Fruit fly (Drosophila melanogaster) S2 (cell line): ENCODE results near the gene Sbf.

Experiments used
- CG8478 ChIP-seq: fragments of >200 bp; optimal IDR thresholded peaks from 2 replicates; lab custom pipeline; 2018
- CTCF ChIP-seq, 2 experiments: fragments of >200 bp; optimal IDR thresholded peaks; 2 replicates each; lab custom pipeline; 2018

Gene Sbf

dm6 chr3R:11770733-11771132 is 26.0 kb downstream of the Sbf start:
- no peak for TF ChIP-seq CG8478 (lab: Kevin White, UChicago)

dm6 chr3R:11764279-11764880 is 32.4 kb downstream of the Sbf start, which contains the start of gene Lk6:
Gene Lk6, minus strand, starts transcription at chr3R:11764457.
- TF ChIP-seq CG8478 (lab: Kevin White, UChicago) = no peak
- TF ChIP-seq CTCF (optimal IDR thresholded peaks at IDR 0.05; lab: Kevin White, UChicago) = peak; percentile 85 to 90

- TF ChIP-seq CG8478 (lab: Kevin White, UChicago) (no peak), CTCF (optimal IDR thresholded peaks at IDR 0.05; lab: Kevin White, UChicago) (no peak)
These were observed 33.1 kb downstream of the Sbf start for dm6 chr3R:11763494-11764278.

- TF ChIP-seq CTCF (optimal IDR thresholded peaks at IDR 0.05; lab: Kevin White, UChicago) = no peak
- TF ChIP-seq CG8478 (lab: Kevin White, UChicago) = no peak
These were observed 34.2 kb downstream of the Sbf start for dm6 chr3R:11762500-11762899.

- TF ChIP-seq CG8478 (lab: Kevin White, UChicago) (no peak), CTCF (optimal IDR thresholded peaks at IDR 0.05; lab: Kevin White, UChicago) (no peak)
These were observed 35.0 kb downstream of the Sbf start for dm6 chr3R:11761718-11762117.

- TF ChIP-seq CTCF (optimal IDR thresholded peaks at IDR 0.05; lab: Kevin White, UChicago) = no peak
- TF ChIP-seq CG8478 (lab: Kevin White, UChicago) = no peak
These were observed 35.9 kb downstream of the Sbf start for dm6 chr3R:11760669-11761387.

dm6 chr3R:11759971-11760370 is 36.8 kb downstream of the Sbf start:
- TF ChIP-seq CTCF (optimal IDR thresholded peaks at IDR 0.05; lab: Kevin White, UChicago) = no peak
- TF ChIP-seq CG8478 (lab: Kevin White, UChicago) = no peak

dm6 chr3R:11759185-11759731 is 37.5 kb downstream of the Sbf start:
- TF ChIP-seq CTCF (optimal IDR thresholded peaks at IDR 0.05; lab: Kevin White, UChicago) (no peak), CG8478 (lab: Kevin White, UChicago) (no peak)

dm6 chr3R:11758507-11759184 is 38.1 kb downstream of the Sbf start:
- TF ChIP-seq CG8478 (lab: Kevin White, UChicago) = no peak
- no peak for TF ChIP-seq CTCF (optimal IDR thresholded peaks at IDR 0.05; lab: Kevin White, UChicago)

- TF ChIP-seq CG8478 (lab: Kevin White, UChicago) = no peak
- TF ChIP-seq CTCF (optimal IDR thresholded peaks at IDR 0.05; lab: Kevin White, UChicago) = no peak
These were observed 38.6 kb downstream of the Sbf start for dm6 chr3R:11758160-11758506.

- TF ChIP-seq CTCF (optimal IDR thresholded peaks at IDR 0.05; lab: Kevin White, UChicago) (no peak), CG8478 (lab: Kevin White, UChicago) (no peak)
These were observed 39.4 kb downstream of the Sbf start for dm6 chr3R:11757197-11757856.

dm6 chr3R:11756762-11757161 is 40.0 kb downstream of the Sbf start:
- TF ChIP-seq CTCF (optimal IDR thresholded peaks at IDR 0.05; lab: Kevin White, UChicago) = no peak
- no peak for TF ChIP-seq CG8478 (lab: Kevin White, UChicago)

- TF ChIP-seq CTCF (optimal IDR thresholded peaks at IDR 0.05; lab: Kevin White, UChicago) = no peak
- no peak for TF ChIP-seq CG8478 (lab: Kevin White, UChicago)
These were observed 45.0 kb downstream of the Sbf start for dm6 chr3R:11751756-11752155.

- TF ChIP-seq CG8478 (lab: Kevin White, UChicago) (no peak), CTCF (optimal IDR thresholded peaks at IDR 0.05; lab: Kevin White, UChicago) (no peak)
These were observed 46.6 kb downstream of the Sbf start, which contains the start of gene CG43062 for dm6 chr3R:11750294-11750432. Gene CG43062, plus strand, starts transcription at chr3R:11750333.
